Fruit fly (Drosophila melanogaster) whole organism, embryonic: ENCODE measurements around the gene CG4133.

Source experiments
- B-H1 ChIP-seq: fragments of 200-800 bp; sonication (Bioruptor generic); IDR thresholded peaks from 3 replicates; pipeline ENCODE4 v1.3.6; 2022; ENCODE audit warnings: missing biosample characterization, missing genetic modification characterization
- CG10267 ChIP-seq: fragments of 200-800 bp; sonication (Bioruptor generic); optimal IDR thresholded peaks from 2 replicates; lab custom pipeline; 2018; ENCODE audit warnings: missing biosample characterization, mild to moderate bottlenecking, missing genetic modification characterization, moderate library complexity
- CG10431 ChIP-seq: fragments of 200-800 bp; sonication (Bioruptor generic); optimal IDR thresholded peaks from 3 replicates; lab custom pipeline; 2018; ENCODE audit warnings: missing biosample characterization, mild to moderate bottlenecking, missing genetic modification characterization
- CG11247 ChIP-seq: fragments of 200-800 bp; sonication (Bioruptor generic); IDR thresholded peaks from 2 replicates; pipeline ENCODE4 v1.3.6; 2022; ENCODE audit warnings: missing biosample characterization, missing genetic modification characterization
- CG17328 ChIP-seq: fragments of 200-800 bp; sonication (Bioruptor generic); IDR thresholded peaks from 2 replicates; pipeline ENCODE4 v1.3.6; 2022; ENCODE audit warnings: missing biosample characterization, missing genetic modification characterization
- CG1792 ChIP-seq: fragments of 200-800 bp; sonication (Bioruptor generic); optimal IDR thresholded peaks from 2 replicates; lab custom pipeline; 2016; ENCODE audit warnings: missing biosample characterization, missing genetic modification characterization
- CG1832 ChIP-seq: fragments of 200-800 bp; sonication (Bioruptor generic); optimal IDR thresholded peaks from 2 replicates; lab custom pipeline; 2017; ENCODE audit warnings: missing biosample characterization, mild to moderate bottlenecking, missing genetic modification characterization, inconsistent platforms
- CG2129 ChIP-seq: fragments of 200-800 bp; sonication (Bioruptor generic); IDR thresholded peaks from 2 replicates; pipeline ENCODE4 v1.3.6; 2022; ENCODE audit warnings: missing biosample characterization, missing genetic modification characterization; ENCODE audit not compliant: partially characterized antibody
- CG2202 ChIP-seq: fragments of 200-800 bp; sonication (Bioruptor generic); optimal IDR thresholded peaks from 2 replicates; lab custom pipeline; 2018; ENCODE audit warnings: missing biosample characterization, mild to moderate bottlenecking, missing genetic modification characterization
- CG31365 ChIP-seq: fragments of 200-800 bp; sonication (Bioruptor generic); optimal IDR thresholded peaks from 2 replicates; lab custom pipeline; 2018; ENCODE audit warnings: missing biosample characterization, mild to moderate bottlenecking, missing genetic modification characterization
- CG34376 ChIP-seq: fragments of 200-800 bp; sonication (Bioruptor generic); optimal IDR thresholded peaks from 2 replicates; lab custom pipeline; 2018; ENCODE audit warnings: missing biosample characterization, mild to moderate bottlenecking, missing genetic modification characterization
- CG7987 ChIP-seq: fragments of 200-800 bp; sonication (Bioruptor generic); optimal IDR thresholded peaks from 2 replicates; lab custom pipeline; 2018; ENCODE audit warnings: missing biosample characterization, mild to moderate bottlenecking, missing genetic modification characterization, moderate library complexity
- CG8290 ChIP-seq, 3 experiments: fragments of 200-800 bp; sonication (Bioruptor generic); optimal IDR thresholded peaks; 2 replicates each; lab custom pipeline; 2016 to 2019; ENCODE audit warnings: missing biosample characterization in 3 of 3, missing genetic modification characterization in 3 of 3, mild to moderate bottlenecking in 2 of 3, moderate library complexity in 1 of 3
- CG8359 ChIP-seq: fragments of 200-800 bp; sonication (Bioruptor generic); optimal IDR thresholded peaks from 2 replicates; lab custom pipeline; 2017; ENCODE audit warnings: missing biosample characterization, mild to moderate bottlenecking, missing genetic modification characterization, borderline replicate concordance
- CG9932 ChIP-seq: fragments of 200-800 bp; sonication (Bioruptor generic); IDR thresholded peaks from 2 replicates; pipeline ENCODE4 v1.3.6; 2022; ENCODE audit warnings: missing biosample characterization, missing genetic modification characterization
- Dfd ChIP-seq, 2 experiments: fragments of >200 bp; optimal IDR thresholded peaks; 2 replicates each; lab custom pipeline; 2017; ENCODE audit warnings: missing biosample characterization in 2 of 2, missing genetic modification characterization in 2 of 2
- Doc3 ChIP-seq: fragments of 200-800 bp; sonication (Bioruptor generic); IDR thresholded peaks from 3 replicates; pipeline ENCODE4 v1.3.6; 2022; ENCODE audit warnings: missing biosample characterization, missing genetic modification characterization; ENCODE audit not compliant: partially characterized antibody
- Drgx ChIP-seq: fragments of 200-800 bp; sonication (Bioruptor generic); IDR thresholded peaks from 2 replicates; pipeline ENCODE4 v1.3.6; 2022; ENCODE audit warnings: missing biosample characterization, missing genetic modification characterization
- E2f1 ChIP-seq: fragments of 200-800 bp; sonication (Bioruptor generic); IDR thresholded peaks from 2 replicates; pipeline ENCODE4 v1.3.6; 2022; ENCODE audit warnings: missing biosample characterization, missing genetic modification characterization
- Max ChIP-seq: fragments of 200-800 bp; sonication (Bioruptor generic); optimal IDR thresholded peaks from 2 replicates; lab custom pipeline; 2016; ENCODE audit warnings: missing biosample characterization, mild to moderate bottlenecking, missing genetic modification characterization
- NC2α ChIP-seq: fragments of 200-800 bp; sonication (Bioruptor generic); optimal IDR thresholded peaks from 2 replicates; lab custom pipeline; 2016; ENCODE audit warnings: missing biosample characterization, missing genetic modification characterization
- Oli ChIP-seq: fragments of 200-800 bp; sonication (Bioruptor generic); optimal IDR thresholded peaks from 2 replicates; lab custom pipeline; 2018; ENCODE audit warnings: missing biosample characterization, mild to moderate bottlenecking, missing genetic modification characterization, moderate library complexity
- Sry-δ ChIP-seq: fragments of 200-800 bp; sonication (Bioruptor generic); optimal IDR thresholded peaks from 2 replicates; lab custom pipeline; 2016; ENCODE audit warnings: missing biosample characterization, missing genetic modification characterization
- al ChIP-seq: fragments of 200-800 bp; sonication (Bioruptor generic); IDR thresholded peaks from 2 replicates; pipeline ENCODE4 v1.3.6; 2022; ENCODE audit warnings: missing biosample characterization, missing genetic modification characterization
- ash1 ChIP-seq: fragments of 200-800 bp; sonication (Bioruptor generic); optimal IDR thresholded peaks from 2 replicates; lab custom pipeline; 2018; ENCODE audit warnings: missing biosample characterization, mild to moderate bottlenecking, missing genetic modification characterization
- ato ChIP-seq: fragments of 200-800 bp; sonication (Bioruptor generic); IDR thresholded peaks from 2 replicates; pipeline ENCODE4 v1.3.6; 2022; ENCODE audit warnings: missing biosample characterization, missing genetic modification characterization; ENCODE audit not compliant: partially characterized antibody
- az2 ChIP-seq: fragments of 200-800 bp; sonication (Bioruptor generic); optimal IDR thresholded peaks from 3 replicates; lab custom pipeline; 2016; ENCODE audit warnings: missing biosample characterization, missing genetic modification characterization
- cad ChIP-seq: fragments of >200 bp; optimal IDR thresholded peaks from 2 replicates; lab custom pipeline; 2017; ENCODE audit warnings: missing biosample characterization, missing genetic modification characterization
- dm ChIP-seq: fragments of 200-800 bp; sonication (Bioruptor generic); optimal IDR thresholded peaks from 3 replicates; lab custom pipeline; 2016; ENCODE audit warnings: missing biosample characterization, missing genetic modification characterization
- emc ChIP-seq: fragments of 200-800 bp; sonication (Bioruptor generic); optimal IDR thresholded peaks from 2 replicates; lab custom pipeline; 2016; ENCODE audit warnings: missing biosample characterization, missing genetic modification characterization
- eyg ChIP-seq: fragments of 200-800 bp; sonication (Bioruptor generic); optimal IDR thresholded peaks from 3 replicates; lab custom pipeline; 2016; ENCODE audit warnings: missing biosample characterization, missing genetic modification characterization
- ftz-f1 ChIP-seq: fragments of 200-800 bp; sonication (Bioruptor generic); optimal IDR thresholded peaks from 2 replicates; lab custom pipeline; 2016; ENCODE audit warnings: missing biosample characterization, missing genetic modification characterization
- hb ChIP-seq: fragments of 200-800 bp; sonication (Bioruptor generic); IDR thresholded peaks from 3 replicates; pipeline ENCODE4 v1.3.6; 2022; ENCODE audit warnings: missing biosample characterization, missing genetic modification characterization; ENCODE audit not compliant: partially characterized antibody
- ind ChIP-seq: fragments of 200-800 bp; sonication (Bioruptor generic); optimal IDR thresholded peaks from 3 replicates; lab custom pipeline; 2016; ENCODE audit warnings: missing biosample characterization, missing genetic modification characterization
- jumu ChIP-seq: fragments of 200-800 bp; sonication (Bioruptor generic); optimal IDR thresholded peaks from 3 replicates; lab custom pipeline; 2016; ENCODE audit warnings: missing biosample characterization, missing genetic modification characterization
- kah ChIP-seq: fragments of 200-800 bp; sonication (Bioruptor generic); optimal IDR thresholded peaks from 2 replicates; lab custom pipeline; 2018; ENCODE audit warnings: missing biosample characterization, mild to moderate bottlenecking, missing genetic modification characterization
- maf-S ChIP-seq: fragments of 200-800 bp; sonication (Bioruptor generic); optimal IDR thresholded peaks from 2 replicates; lab custom pipeline; 2016; ENCODE audit warnings: missing biosample characterization, missing genetic modification characterization
- nau ChIP-seq: fragments of 200-800 bp; sonication (Bioruptor generic); optimal IDR thresholded peaks from 3 replicates; lab custom pipeline; 2017; ENCODE audit warnings: missing biosample characterization, mild to moderate bottlenecking, missing genetic modification characterization, missing genetic modification reagents
- nom ChIP-seq: fragments of 200-800 bp; sonication (Bioruptor generic); optimal IDR thresholded peaks from 2 replicates; lab custom pipeline; 2017; ENCODE audit warnings: missing biosample characterization, missing genetic modification characterization, mild to moderate bottlenecking, moderate library complexity, missing genetic modification reagents
- org-1 ChIP-seq: fragments of 200-800 bp; sonication (Bioruptor generic); optimal IDR thresholded peaks from 2 replicates; lab custom pipeline; 2017; ENCODE audit warnings: missing biosample characterization, missing genetic modification characterization
- otp ChIP-seq: fragments of 200-800 bp; sonication (Bioruptor generic); IDR thresholded peaks from 3 replicates; pipeline ENCODE4, ENCODE4 v1.3.6; 2022; ENCODE audit warnings: missing biosample characterization, missing genetic modification characterization
- psq ChIP-seq: fragments of 200-800 bp; sonication (Bioruptor generic); optimal IDR thresholded peaks from 2 replicates; lab custom pipeline; 2017; ENCODE audit warnings: missing biosample characterization, missing genetic modification characterization
- schlank ChIP-seq: fragments of 200-800 bp; sonication (Bioruptor generic); optimal IDR thresholded peaks from 2 replicates; lab custom pipeline; 2018; ENCODE audit warnings: missing biosample characterization, mild to moderate bottlenecking, missing genetic modification characterization
- sd ChIP-seq: fragments of 200-800 bp; sonication (Bioruptor generic); optimal IDR thresholded peaks from 3 replicates; lab custom pipeline; 2018; ENCODE audit warnings: missing biosample characterization, mild to moderate bottlenecking, missing genetic modification characterization, moderate library complexity
- so ChIP-seq: fragments of 200-800 bp; sonication (Bioruptor generic); IDR thresholded peaks from 3 replicates; pipeline ENCODE4 v1.3.6; 2022; ENCODE audit warnings: missing biosample characterization, missing genetic modification characterization
- trem ChIP-seq: fragments of 200-800 bp; optimal IDR thresholded peaks from 3 replicates; lab custom pipeline; 2019; ENCODE audit warnings: missing biosample characterization, mild to moderate bottlenecking, missing genetic modification characterization, moderate library complexity
- tup ChIP-seq: fragments of 200-800 bp; sonication (Bioruptor generic); optimal IDR thresholded peaks from 2 replicates; lab custom pipeline; 2016; ENCODE audit warnings: missing biosample characterization, mild to moderate bottlenecking, missing genetic modification characterization, moderate library complexity
- vfl ChIP-seq: fragments of 200-800 bp; sonication (Bioruptor generic); optimal IDR thresholded peaks from 2 replicates; lab custom pipeline; 2016; ENCODE audit warnings: missing biosample characterization, missing genetic modification characterization
- wek ChIP-seq: fragments of 200-800 bp; sonication (Bioruptor generic); optimal IDR thresholded peaks from 3 replicates; lab custom pipeline; 2018; ENCODE audit warnings: missing biosample characterization, mild to moderate bottlenecking, missing genetic modification characterization, moderate library complexity

CG4133 gene

DNA sequence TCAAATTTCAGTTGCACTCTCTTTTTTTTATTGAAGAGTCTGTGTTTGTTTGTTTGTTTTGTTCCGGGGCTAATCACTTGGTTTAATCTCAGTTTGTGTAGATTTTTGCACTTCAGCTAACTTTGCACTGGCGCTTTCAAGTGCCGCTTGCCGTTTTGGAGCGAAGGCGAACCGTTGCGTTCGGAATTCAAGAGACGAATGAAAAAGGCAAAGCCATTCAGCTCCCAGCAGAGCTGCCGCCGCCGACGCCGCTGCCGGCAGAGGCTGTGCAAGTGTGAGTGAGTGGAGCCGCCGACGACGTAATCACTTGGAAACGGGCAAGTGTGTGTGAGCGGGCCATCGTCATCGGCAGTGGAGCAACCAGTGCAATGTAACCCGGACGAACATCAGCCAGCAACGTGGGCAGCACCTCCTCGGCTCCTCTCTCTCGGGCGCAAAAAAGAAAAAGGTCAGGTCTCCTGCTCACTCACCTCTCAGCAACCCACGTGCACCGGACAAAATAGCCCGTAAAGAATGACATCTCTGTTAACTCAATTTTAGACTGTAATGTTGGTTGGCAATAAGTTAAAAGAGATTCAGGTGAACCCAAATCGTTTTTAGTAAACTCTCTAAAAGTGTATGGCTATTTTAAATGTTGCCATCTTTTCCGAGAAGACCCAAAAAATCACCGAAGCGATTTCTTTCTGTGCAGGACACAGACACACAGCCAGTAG, 24.3 kb downstream of the CG4133 start, which contains the start of gene cbt (continued):
- TF ChIP-seq sd (tag; lab: Kevin White, UChicago) (peak; percentile 82), Oli (peak; percentile 98), tup (GFP tag; lab: Kevin White, UChicago) (peak; percentile 96), Sry-δ (peak; percentile 73), ind (GFP tag; lab: Kevin White, UChicago) (peak; percentile 99), CG8359 (GFP tag; lab: Kevin White, UChicago) (peak; percentile 89), maf-S (peak; percentile 98), so (GFP tag; lab: Robert Waterston, UW) (no peak), CG10267 (tag; lab: Kevin White, UChicago) (peak; percentile 93), CG10431 (GFP tag; lab: Kevin White, UChicago) (peak; percentile 61), nau (GFP tag; lab: Kevin White, UChicago) (peak; percentile 94), otp (no peak), CG2202 (tag; lab: Kevin White, UChicago) (peak; percentile 94), psq (GFP tag; lab: Kevin White, UChicago) (peak; percentile 92), jumu (GFP tag; lab: Kevin White, UChicago) (peak; percentile 98), CG1792 (GFP tag; lab: Kevin White, UChicago) (peak; percentile 97), CG34376 (GFP tag; lab: Kevin White, UChicago) (peak; percentile 95), Max (GFP tag; lab: Kevin White, UChicago) (peak; percentile 96), wek (GFP tag; lab: Kevin White, UChicago) (peak; percentile 86), CG31365 (tag; lab: Kevin White, UChicago) (peak; percentile 91), E2f1 (GFP tag; lab: Robert Waterston, UW) (no peak), ato (GFP tag; lab: Robert Waterston, UW) (no peak), NC2α (peak; percentile 93), emc (GFP tag; lab: Kevin White, UChicago) (peak; percentile 93), CG7987 (peak; percentile 80), Doc3 (no peak), schlank (tag; lab: Kevin White, UChicago) (peak; percentile 95), trem (tag; lab: Kevin White, UChicago) (peak; percentile 94), Dfd (GFP tag; optimal IDR thresholded peaks at IDR 0.05; lab: Kevin White, UChicago) (peak in 1 of 2 experiments; percentile 66), Drgx (no peak), hb (GFP tag; lab: Robert Waterston, UW) (no peak), CG1832 (GFP tag; lab: Kevin White, UChicago) (no peak), CG11247 (GFP tag; lab: Robert Waterston, UW) (no peak), B-H1 (GFP tag; lab: Robert Waterston, UW) (no peak), az2 (GFP tag; lab: Kevin White, UChicago) (peak; percentile 98), ash1 (peak; percentile 93), vfl (GFP tag; lab: Kevin White, UChicago) (peak; percentile 96), CG17328 (GFP tag; lab: Robert Waterston, UW) (no peak), ftz-f1 (GFP tag; lab: Kevin White, UChicago) (peak; percentile 92), kah (GFP tag; lab: Kevin White, UChicago) (peak; percentile 80), dm (GFP tag; lab: Kevin White, UChicago) (peak; percentile 96), al (GFP tag; lab: Robert Waterston, UW) (no peak), nom (GFP tag; lab: Kevin White, UChicago) (peak; percentile 90), org-1 (GFP tag; lab: Kevin White, UChicago) (peak; percentile 99), cad (no peak), CG8290 (GFP tag; optimal IDR thresholded peaks at IDR 0.05; lab: Kevin White, UChicago) (peak; percentile 96), CG8290 (tag; optimal IDR thresholded peaks at IDR 0.05; lab: Kevin White, UChicago) (peak; percentile 69 to 99), CG2129 (no peak), eyg (GFP tag; lab: Kevin White, UChicago) (peak; percentile 97), CG9932 (GFP tag; lab: Robert Waterston, UW) (no peak)
